Fruit fly (Drosophila melanogaster) whole organism, embryonic: ENCODE measurements around the gene Cog2.

Experiments used
- Abd-B ChIP-seq: fragments of 200-800 bp; sonication (Bioruptor generic); optimal IDR thresholded peaks from 2 replicates; lab custom pipeline; 2018; ENCODE audit warnings: missing biosample characterization, mild to moderate bottlenecking, missing genetic modification characterization, moderate library complexity
- Ada2b ChIP-seq: fragments of 200-800 bp; sonication (Bioruptor generic); IDR thresholded peaks from 2 replicates; pipeline ENCODE4 v1.3.6; 2022; ENCODE audit warnings: missing biosample characterization, missing genetic modification characterization
- Atf3 ChIP-seq: fragments of 200-800 bp; sonication (Bioruptor generic); optimal IDR thresholded peaks from 3 replicates; lab custom pipeline; 2016; ENCODE audit warnings: missing biosample characterization, missing genetic modification characterization
- Blimp-1 ChIP-seq: fragments of 200-800 bp; sonication (Bioruptor generic); optimal IDR thresholded peaks from 3 replicates; lab custom pipeline; 2018; ENCODE audit warnings: missing biosample characterization, missing genetic modification characterization, mild to moderate bottlenecking, moderate library complexity, missing genetic modification reagents
- CG10431 ChIP-seq: fragments of 200-800 bp; sonication (Bioruptor generic); optimal IDR thresholded peaks from 3 replicates; lab custom pipeline; 2018; ENCODE audit warnings: missing biosample characterization, mild to moderate bottlenecking, missing genetic modification characterization
- CG11504 ChIP-seq: fragments of 200-800 bp; sonication (Bioruptor generic); optimal IDR thresholded peaks from 3 replicates; lab custom pipeline; 2019; ENCODE audit warnings: missing biosample characterization, mild to moderate bottlenecking, missing genetic modification characterization, moderate library complexity
- CG12744 ChIP-seq: fragments of 200-800 bp; sonication (Bioruptor generic); optimal IDR thresholded peaks from 2 replicates; lab custom pipeline; 2016; ENCODE audit warnings: missing biosample characterization, missing genetic modification characterization
- CG13624 ChIP-seq: fragments of 200-800 bp; sonication (Bioruptor generic); optimal IDR thresholded peaks from 2 replicates; lab custom pipeline; 2016; ENCODE audit warnings: missing biosample characterization, missing genetic modification characterization
- CG17186 ChIP-seq: fragments of 200-800 bp; sonication (Bioruptor generic); optimal IDR thresholded peaks from 3 replicates; lab custom pipeline; 2017; ENCODE audit warnings: missing biosample characterization, missing genetic modification reagents, missing genetic modification characterization
- CG17361 ChIP-seq: fragments of 200-800 bp; sonication (Bioruptor generic); IDR thresholded peaks from 3 replicates; pipeline ENCODE4 v1.3.6; 2022; ENCODE audit warnings: missing biosample characterization, missing genetic modification characterization
- CG1832 ChIP-seq: fragments of 200-800 bp; sonication (Bioruptor generic); optimal IDR thresholded peaks from 2 replicates; lab custom pipeline; 2017; ENCODE audit warnings: missing biosample characterization, mild to moderate bottlenecking, missing genetic modification characterization, inconsistent platforms
- CG18619 ChIP-seq: fragments of 200-800 bp; sonication (Bioruptor generic); optimal IDR thresholded peaks from 3 replicates; lab custom pipeline; 2017; ENCODE audit warnings: missing biosample characterization, mild to moderate bottlenecking, missing genetic modification characterization
- CG2129 ChIP-seq: fragments of 200-800 bp; sonication (Bioruptor generic); IDR thresholded peaks from 2 replicates; pipeline ENCODE4 v1.3.6; 2022; ENCODE audit warnings: missing biosample characterization, missing genetic modification characterization; ENCODE audit not compliant: partially characterized antibody
- CG2199 ChIP-seq: fragments of 200-800 bp; sonication (Bioruptor generic); IDR thresholded peaks from 3 replicates; pipeline ENCODE4 v1.3.6; 2022; ENCODE audit warnings: missing biosample characterization, missing genetic modification characterization
- CG2678 ChIP-seq: fragments of 200-800 bp; sonication (Bioruptor generic); optimal IDR thresholded peaks from 3 replicates; lab custom pipeline; 2019; ENCODE audit warnings: missing biosample characterization, mild to moderate bottlenecking, missing genetic modification characterization, moderate library complexity
- CG34422 ChIP-seq: fragments of 200-800 bp; sonication (Bioruptor generic); IDR thresholded peaks from 3 replicates; pipeline ENCODE4 v1.3.6; 2022; ENCODE audit warnings: missing biosample characterization, missing genetic modification characterization
- CG7928 ChIP-seq: fragments of 200-800 bp; sonication (Bioruptor generic); optimal IDR thresholded peaks from 2 replicates; lab custom pipeline; 2017; ENCODE audit warnings: missing biosample characterization, mild to moderate bottlenecking, missing genetic modification characterization
- CG8478 ChIP-seq: fragments of >200 bp; optimal IDR thresholded peaks from 2 replicates; lab custom pipeline; 2018
- CG9215 ChIP-seq: fragments of 200-800 bp; sonication (Bioruptor generic); IDR thresholded peaks from 2 replicates; pipeline ENCODE4 v1.3.6; 2022; ENCODE audit warnings: missing biosample characterization, missing genetic modification characterization
- CrebB ChIP-seq: fragments of 200-800 bp; sonication (Bioruptor generic); optimal IDR thresholded peaks from 3 replicates; lab custom pipeline; 2018; ENCODE audit warnings: missing biosample characterization, mild to moderate bottlenecking, missing genetic modification characterization
- D19B ChIP-seq: fragments of 200-800 bp; sonication (Bioruptor generic); optimal IDR thresholded peaks from 2 replicates; lab custom pipeline; 2017; ENCODE audit warnings: missing biosample characterization, mild to moderate bottlenecking, missing genetic modification characterization
- Dip2 ChIP-seq: fragments of 200-800 bp; sonication (Bioruptor generic); IDR thresholded peaks from 2 replicates; pipeline ENCODE4 v1.3.6; 2022; ENCODE audit warnings: missing biosample characterization, missing genetic modification characterization
- HLHmδ ChIP-seq: fragments of 200-800 bp; sonication (Bioruptor generic); optimal IDR thresholded peaks from 2 replicates; lab custom pipeline; 2018; ENCODE audit warnings: missing biosample characterization, mild to moderate bottlenecking, missing genetic modification characterization, moderate library complexity
- MTF-1 ChIP-seq: fragments of 200-800 bp; sonication (Bioruptor generic); optimal IDR thresholded peaks from 2 replicates; lab custom pipeline; 2018; ENCODE audit warnings: missing biosample characterization, mild to moderate bottlenecking, missing genetic modification characterization, borderline replicate concordance
- Optix ChIP-seq: fragments of 200-800 bp; sonication (Bioruptor generic); IDR thresholded peaks from 3 replicates; pipeline ENCODE4 v1.3.6; 2022; ENCODE audit warnings: missing biosample characterization, missing genetic modification characterization
- Sox100B ChIP-seq: fragments of 200-800 bp; sonication (Bioruptor generic); optimal IDR thresholded peaks from 3 replicates; lab custom pipeline; 2018; ENCODE audit warnings: missing biosample characterization, mild to moderate bottlenecking, missing genetic modification characterization
- TFAM ChIP-seq: fragments of 200-800 bp; sonication (Bioruptor generic); optimal IDR thresholded peaks from 2 replicates; lab custom pipeline; 2017; ENCODE audit warnings: missing biosample characterization, missing genetic modification characterization, inconsistent platforms
- YL-1 ChIP-seq: fragments of 200-800 bp; sonication (Bioruptor generic); optimal IDR thresholded peaks from 3 replicates; lab custom pipeline; 2017; ENCODE audit warnings: missing biosample characterization, mild to moderate bottlenecking, missing genetic modification characterization
- bowl ChIP-seq: fragments of 200-800 bp; sonication (Bioruptor generic); IDR thresholded peaks from 2 replicates; pipeline ENCODE4 v1.3.6; 2022; ENCODE audit warnings: missing biosample characterization, missing genetic modification characterization
- cato ChIP-seq: fragments of 200-800 bp; sonication (Bioruptor generic); optimal IDR thresholded peaks from 2 replicates; lab custom pipeline; 2016; ENCODE audit warnings: missing biosample characterization, missing genetic modification characterization, borderline replicate concordance
- cg ChIP-seq: fragments of 200-800 bp; sonication (Bioruptor generic); optimal IDR thresholded peaks from 3 replicates; lab custom pipeline; 2019; ENCODE audit warnings: missing biosample characterization, mild to moderate bottlenecking, missing genetic modification characterization, moderate library complexity
- crol ChIP-seq: fragments of 200-800 bp; sonication (Bioruptor generic); IDR thresholded peaks from 2 replicates; pipeline ENCODE4 v1.3.6; 2022; ENCODE audit warnings: missing biosample characterization, missing genetic modification characterization
- crp ChIP-seq, 2 experiments: fragments of 200-800 bp; sonication (Bioruptor generic); optimal IDR thresholded peaks; 2 replicates in 1 of 2; 3 replicates in 1 of 2; lab custom pipeline; 2017; ENCODE audit warnings: missing biosample characterization in 2 of 2, missing genetic modification characterization in 2 of 2, mild to moderate bottlenecking in 1 of 2, moderate library complexity in 1 of 2
- fd3F ChIP-seq: fragments of 200-800 bp; sonication (Bioruptor generic); optimal IDR thresholded peaks from 2 replicates; lab custom pipeline; 2018; ENCODE audit warnings: missing biosample characterization, mild to moderate bottlenecking, missing genetic modification characterization, moderate library complexity
- fru ChIP-seq: fragments of >200 bp; optimal IDR thresholded peaks from 2 replicates; lab custom pipeline; 2017
- gem ChIP-seq: fragments of 200-800 bp; sonication (Bioruptor generic); optimal IDR thresholded peaks from 2 replicates; lab custom pipeline; 2019; ENCODE audit warnings: missing biosample characterization, mild to moderate bottlenecking, missing genetic modification characterization, moderate library complexity
- gt ChIP-seq: fragments of 200-800 bp; sonication (Bioruptor generic); IDR thresholded peaks from 2 replicates; pipeline ENCODE4 v1.3.6; 2022; ENCODE audit warnings: missing biosample characterization, missing genetic modification characterization
- hkb ChIP-seq, 2 experiments: fragments of 200-800 bp in 1 of 2; fragments of >200 bp in 1 of 2; sonication (Bioruptor generic) in 1 of 2; IDR thresholded peaks in 1 of 2; optimal IDR thresholded peaks in 1 of 2; 2 replicates each; pipeline versions ENCODE4 v1.3.6 to Lab custom; 2017 to 2022; ENCODE audit warnings: missing biosample characterization in 1 of 2, missing genetic modification characterization in 1 of 2
- hth ChIP-seq: fragments of >200 bp; optimal IDR thresholded peaks from 2 replicates; lab custom pipeline; 2017; ENCODE audit warnings: inconsistent platforms
- insv ChIP-seq, 2 experiments: fragments of 200-800 bp; sonication (Bioruptor generic); optimal IDR thresholded peaks; 3 replicates each; lab custom pipeline; 2016 to 2018; ENCODE audit warnings: missing biosample characterization in 2 of 2, missing genetic modification characterization in 2 of 2
- maf-S ChIP-seq: fragments of 200-800 bp; sonication (Bioruptor generic); optimal IDR thresholded peaks from 2 replicates; lab custom pipeline; 2016; ENCODE audit warnings: missing biosample characterization, missing genetic modification characterization
- nau ChIP-seq: fragments of 200-800 bp; sonication (Bioruptor generic); optimal IDR thresholded peaks from 3 replicates; lab custom pipeline; 2017; ENCODE audit warnings: missing biosample characterization, mild to moderate bottlenecking, missing genetic modification characterization, missing genetic modification reagents
- nerfin-2 ChIP-seq: fragments of 200-800 bp; sonication (Bioruptor generic); IDR thresholded peaks from 2 replicates; pipeline ENCODE4 v1.3.6; 2022; ENCODE audit warnings: missing biosample characterization, missing genetic modification characterization; ENCODE audit not compliant: partially characterized antibody
- pita ChIP-seq: fragments of 200-800 bp; sonication (Bioruptor generic); optimal IDR thresholded peaks from 2 replicates; lab custom pipeline; 2017; ENCODE audit warnings: missing biosample characterization, mild to moderate bottlenecking, missing genetic modification characterization
- scrt ChIP-seq: fragments of 200-800 bp; sonication (Bioruptor generic); optimal IDR thresholded peaks from 2 replicates; lab custom pipeline; 2018; ENCODE audit warnings: missing biosample characterization, mild to moderate bottlenecking, missing genetic modification characterization, moderate library complexity
- stc ChIP-seq: fragments of 200-800 bp; sonication (Bioruptor generic); IDR thresholded peaks from 2 replicates; pipeline ENCODE4 v1.3.6; 2022; ENCODE audit warnings: missing biosample characterization, missing genetic modification characterization
- toy ChIP-seq: fragments of 200-800 bp; sonication (Bioruptor generic); IDR thresholded peaks from 2 replicates; pipeline ENCODE4 v1.3.6; 2022; ENCODE audit warnings: missing biosample characterization, missing genetic modification characterization
- vfl ChIP-seq: fragments of 200-800 bp; sonication (Bioruptor generic); optimal IDR thresholded peaks from 2 replicates; lab custom pipeline; 2016; ENCODE audit warnings: missing biosample characterization, missing genetic modification characterization
- zf30C ChIP-seq: fragments of 200-800 bp; sonication (Bioruptor generic); optimal IDR thresholded peaks from 3 replicates; lab custom pipeline; 2018; ENCODE audit warnings: missing biosample characterization, mild to moderate bottlenecking, missing genetic modification characterization

Gene Cog2

DNA sequence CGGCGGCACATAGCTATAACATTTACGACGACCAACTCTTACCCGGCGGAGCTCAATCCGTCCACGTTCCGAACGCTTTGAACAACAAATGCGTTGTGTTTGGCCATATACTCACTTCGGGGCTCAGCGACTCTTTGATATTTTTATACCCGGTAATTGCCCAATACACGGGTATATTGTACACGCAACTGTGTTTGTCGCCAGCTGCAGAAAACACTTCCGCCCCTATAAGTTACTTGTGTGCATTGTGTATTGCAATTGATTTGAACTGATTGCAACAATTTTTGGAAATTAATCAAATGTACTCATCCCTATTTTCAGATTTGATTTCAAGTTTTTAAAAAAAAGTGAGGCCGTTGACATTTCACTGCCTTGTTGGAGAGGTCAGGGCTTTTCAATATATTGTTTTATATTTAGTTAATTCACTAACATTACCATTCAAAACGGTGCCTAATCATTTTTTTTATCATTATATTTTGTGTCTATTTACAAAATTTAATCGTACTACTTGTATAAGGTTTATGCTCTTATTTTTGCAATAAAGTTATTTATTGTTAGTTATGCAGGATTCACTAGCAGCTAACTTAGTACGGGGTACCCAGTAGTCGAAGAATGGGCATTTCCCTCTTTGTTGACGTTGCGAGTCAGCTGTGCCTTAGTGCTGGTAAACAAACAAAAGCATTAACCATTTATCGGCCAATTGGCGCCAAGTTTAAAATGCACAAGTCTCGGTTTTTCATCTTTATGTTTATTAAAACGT, 18.4 kb downstream of the Cog2 start, which contains the start of gene Nagk (continued):
- peak; percentile 21; the same call in 1 of the 2 replicates for TF ChIP-seq CG9215 (GFP tag; lab: Robert Waterston, UW)
- TF ChIP-seq TFAM (GFP tag; lab: Kevin White, UChicago), result no peak
- peak; percentile 73 for TF ChIP-seq gem (tag; lab: Kevin White, UChicago)
- peak; percentile 30 for TF ChIP-seq maf-S
- TF ChIP-seq CG34422 (GFP tag; lab: Robert Waterston, UW), result peak; percentile 19; the same call in 1 of the 3 replicates
- TF ChIP-seq CG1832 (GFP tag; lab: Kevin White, UChicago), result no peak
- peak; percentile 33 for TF ChIP-seq vfl (GFP tag; lab: Kevin White, UChicago)
- 0 out of 2 replicates have a peak, but pooled peaks have one; percentile 9 for TF ChIP-seq Ada2b (GFP tag; lab: Robert Waterston, UW)
- peak; percentile 76 for TF ChIP-seq CG11504 (tag; lab: Kevin White, UChicago)
- TF ChIP-seq CG2129, result no peak
- TF ChIP-seq Abd-B (GFP tag; lab: Kevin White, UChicago), result no peak
- no peak for TF ChIP-seq nerfin-2 (GFP tag; lab: Robert Waterston, UW)
- TF ChIP-seq CG17361 (GFP tag; lab: Robert Waterston, UW), result peak; percentile 88
- TF ChIP-seq MTF-1 (GFP tag; lab: Kevin White, UChicago), result peak; percentile 40
- peak; percentile 42 for TF ChIP-seq scrt (GFP tag; lab: Kevin White, UChicago)
- peak; percentile 28 for TF ChIP-seq Blimp-1 (GFP tag; lab: Kevin White, UChicago)
- TF ChIP-seq CG18619 (GFP tag; lab: Kevin White, UChicago), result peak; percentile 78
- no peak for TF ChIP-seq CG12744 (GFP tag; lab: Kevin White, UChicago)
- peak; percentile 16 for TF ChIP-seq YL-1 (GFP tag; lab: Kevin White, UChicago)
- TF ChIP-seq gt, result no peak
- no peak for TF ChIP-seq Sox100B (GFP tag; lab: Kevin White, UChicago)
- TF ChIP-seq CG2678, result peak; percentile 79
- no peak for TF ChIP-seq CG7928 (GFP tag; lab: Kevin White, UChicago)
- TF ChIP-seq CG2199 (GFP tag; lab: Robert Waterston, UW), result 0 out of 3 replicates have a peak, but pooled peaks have one; percentile 50
- peak; percentile 96 for TF ChIP-seq D19B (GFP tag; lab: Kevin White, UChicago)
- no peak for TF ChIP-seq insv (GFP tag; optimal IDR thresholded peaks at IDR 0.05; lab: Kevin White, UChicago)
- peak; percentile 1 to 85 for TF ChIP-seq crp (GFP tag; optimal IDR thresholded peaks at IDR 0.05; lab: Kevin White, UChicago)
- no peak for TF ChIP-seq pita (GFP tag; lab: Kevin White, UChicago)
- peak; percentile 40 for TF ChIP-seq CrebB
- TF ChIP-seq Atf3 (GFP tag; lab: Kevin White, UChicago), result peak; percentile 6
- TF ChIP-seq fd3F, result peak; percentile 22
- TF ChIP-seq bowl (GFP tag; lab: Robert Waterston, UW), result no peak
- no peak for TF ChIP-seq hkb (optimal IDR thresholded peaks at IDR 0.05; lab: Kevin White, UChicago)
- TF ChIP-seq hkb (GFP tag; IDR thresholded peaks at IDR 0.05; lab: Robert Waterston, UW), result peak; percentile 49; the same call in 1 of the 2 replicates
- TF ChIP-seq Dip2 (GFP tag; lab: Robert Waterston, UW), result no peak
- TF ChIP-seq toy (GFP tag; lab: Robert Waterston, UW), result no peak
- TF ChIP-seq CG17186 (GFP tag; lab: Kevin White, UChicago), result no peak
- no peak for TF ChIP-seq crol (GFP tag; lab: Robert Waterston, UW)
- TF ChIP-seq CG8478 (lab: Kevin White, UChicago), result no peak
- TF ChIP-seq stc (GFP tag; lab: Robert Waterston, UW), result 0 out of 2 replicates have a peak, but pooled peaks have one; percentile 6
- TF ChIP-seq nau (GFP tag; lab: Kevin White, UChicago), result no peak
- TF ChIP-seq cg, result no peak
- TF ChIP-seq fru (lab: Kevin White, UChicago), result no peak
- TF ChIP-seq cato (GFP tag; lab: Kevin White, UChicago), result peak; percentile 41
- TF ChIP-seq HLHmδ (GFP tag; lab: Kevin White, UChicago), result no peak
- peak; percentile 67 for TF ChIP-seq CG13624 (GFP tag; lab: Kevin White, UChicago)
- TF ChIP-seq Optix (GFP tag; lab: Robert Waterston, UW), result 0 out of 3 replicates have a peak, but pooled peaks have one; percentile 17
- no peak for TF ChIP-seq hth (lab: Kevin White, UChicago)
- TF ChIP-seq CG10431 (GFP tag; lab: Kevin White, UChicago), result no peak
- TF ChIP-seq zf30C (GFP tag; lab: Kevin White, UChicago), result no peak
